Worm (Caenorhabditis elegans): ENCODE measurements around the gene fbxb-74.

Gene fbxb-74

DNA sequence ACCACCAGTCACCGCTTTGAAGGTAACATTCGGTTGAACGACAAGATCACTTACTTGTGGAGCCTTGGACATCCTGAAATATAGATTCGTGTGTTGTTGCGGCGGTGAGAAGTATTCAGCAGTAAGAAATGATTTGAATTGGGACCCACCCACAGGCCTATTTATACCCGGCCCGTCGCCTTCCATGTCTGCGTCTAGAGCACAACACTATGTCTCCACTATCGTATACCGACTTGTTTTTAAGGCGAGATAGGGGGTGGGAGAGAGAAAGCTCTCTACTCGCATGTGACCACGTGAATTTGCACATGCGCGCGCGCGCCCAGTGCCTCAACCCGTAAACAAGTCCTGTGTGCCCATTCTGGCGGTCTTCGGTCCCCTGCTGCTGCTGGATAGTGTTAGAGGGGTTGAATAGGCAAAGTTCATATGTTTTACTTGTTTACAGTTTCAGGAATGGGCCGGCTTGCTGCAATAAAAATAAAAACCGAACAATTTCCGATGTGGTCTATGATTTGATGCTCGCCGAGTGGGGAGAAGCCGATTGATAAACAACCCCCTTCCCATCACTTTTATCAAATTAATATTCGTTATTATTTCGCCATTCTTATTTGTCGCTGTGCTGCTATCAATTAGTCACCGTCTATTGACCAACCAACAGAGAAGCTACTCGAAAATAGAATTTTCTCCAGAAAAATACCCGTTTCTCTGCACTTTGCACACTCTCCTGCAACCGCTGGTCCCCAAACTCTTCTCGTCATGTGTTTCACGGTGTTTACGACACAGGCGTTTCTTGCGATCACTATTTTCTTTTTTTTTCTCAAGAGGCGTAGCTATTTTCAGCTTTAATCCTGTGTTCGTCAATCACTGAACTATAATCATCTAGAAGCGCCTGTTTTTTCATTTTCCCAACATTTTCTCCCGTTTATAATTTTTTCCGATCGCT lies 30.9 kb upstream of the fbxb-74 start (continued):
- TF ChIP-seq tlp-1 (tag; optimal IDR thresholded peaks at IDR 0.05) = no peak
- TF ChIP-seq lir-3 (tag; optimal IDR thresholded peaks at IDR 0.05; ENCODE audit: poor library complexity) = peak; percentile 31
- TF ChIP-seq nhr-76 (tag; optimal IDR thresholded peaks at IDR 0.05) = no peak
- TF ChIP-seq ztf-4 (tag; optimal IDR thresholded peaks at IDR 0.05) = peak; percentile 55
- no peak for TF ChIP-seq blmp-1 (tag; optimal IDR thresholded peaks at IDR 0.05)
- TF ChIP-seq swsn-7 (tag; optimal IDR thresholded peaks at IDR 0.05) = peak; percentile 64
- no peak for TF ChIP-seq F16B12.6 (tag; optimal IDR thresholded peaks at IDR 0.05)
- peak; percentile 30 for TF ChIP-seq xbp-1 (tag; optimal IDR thresholded peaks at IDR 0.05)
- TF ChIP-seq ces-1 (GFP tag; optimal IDR thresholded peaks at IDR 0.05) = no peak
- peak; percentile 59 for TF ChIP-seq elt-2 (tag; optimal IDR thresholded peaks at IDR 0.05)
- peak; percentile 70 to 72 for TF ChIP-seq lin-35 (GFP tag; optimal IDR thresholded peaks at IDR 0.05)
- no peak for TF ChIP-seq jun-1 (tag; optimal IDR thresholded peaks at IDR 0.05)
- TF ChIP-seq mdl-1 (tag; optimal IDR thresholded peaks at IDR 0.05) = peak in 1 of 2 experiments; percentile 93
- no peak for TF ChIP-seq lin-39 (tag; optimal IDR thresholded peaks at IDR 0.05)
- TF ChIP-seq C16A3.4 (tag; optimal IDR thresholded peaks at IDR 0.05) = peak; percentile 59
- TF ChIP-seq fkh-10 (GFP tag; optimal IDR thresholded peaks at IDR 0.05) = peak; percentile 85
- TF ChIP-seq fkh-4 (tag; optimal IDR thresholded peaks at IDR 0.05; ENCODE audit: borderline replicate concordance) = no peak
- TF ChIP-seq C04F5.9 (tag; optimal IDR thresholded peaks at IDR 0.05) = no peak
- TF ChIP-seq nhr-11 (tag; optimal IDR thresholded peaks at IDR 0.05) = no peak
- peak; percentile 63 for TF ChIP-seq tbx-2 (tag; optimal IDR thresholded peaks at IDR 0.05)
- TF ChIP-seq hlh-4 (tag; optimal IDR thresholded peaks at IDR 0.05) = no peak
- TF ChIP-seq ceh-63 (GFP tag; optimal IDR thresholded peaks at IDR 0.05) = no peak
- peak; percentile 91 for TF ChIP-seq fkh-8 (tag; optimal IDR thresholded peaks at IDR 0.05)
- peak in 1 of 3 experiments; percentile 53 for TF ChIP-seq ceh-82 (tag; optimal IDR thresholded peaks at IDR 0.05)
- TF ChIP-seq dsc-1 (tag; optimal IDR thresholded peaks at IDR 0.05) = no peak
- TF ChIP-seq mef-2 (tag; optimal IDR thresholded peaks at IDR 0.05) = peak; percentile 3
- peak; percentile 39 for TF ChIP-seq mep-1 (tag; optimal IDR thresholded peaks at IDR 0.05)
- TF ChIP-seq unc-62 (GFP tag; optimal IDR thresholded peaks at IDR 0.05) = no peak
- peak; percentile 28 for TF ChIP-seq irx-1 (tag; optimal IDR thresholded peaks at IDR 0.05)
- peak; percentile 78 for TF ChIP-seq snu-23 (GFP tag; optimal IDR thresholded peaks at IDR 0.05)
- TF ChIP-seq dpl-1 (GFP tag; optimal IDR thresholded peaks at IDR 0.05) = peak; percentile 39 to 49 (median 40)
- peak; percentile 61 for TF ChIP-seq rnt-1 (tag; optimal IDR thresholded peaks at IDR 0.05)
- no peak for TF ChIP-seq sptf-1 (tag; optimal IDR thresholded peaks at IDR 0.05)
- peak; percentile 84 for TF ChIP-seq nhr-71 (tag; optimal IDR thresholded peaks at IDR 0.05)

DNA sequence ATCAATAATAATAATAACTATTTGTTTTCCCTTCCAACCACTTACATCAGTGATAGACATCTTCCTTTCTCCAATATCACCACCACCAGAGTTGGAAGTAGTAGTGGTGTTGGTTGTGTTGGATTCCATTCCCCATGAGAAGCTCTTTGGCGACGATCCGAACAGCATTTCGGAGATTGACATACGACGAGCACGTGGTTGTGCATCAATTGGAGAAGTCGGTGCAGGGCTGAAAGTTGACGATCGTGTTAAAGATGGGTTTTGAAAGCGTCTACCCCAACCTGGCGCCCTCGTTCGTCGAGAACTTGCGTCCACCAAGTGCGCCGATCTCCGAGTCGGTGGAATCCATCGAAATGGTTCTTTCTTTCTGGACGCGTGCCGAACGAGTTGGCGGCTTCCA lies 30.0 kb upstream of the fbxb-74 start:
- TF ChIP-seq efl-1 (optimal IDR thresholded peaks at IDR 0.05) = no peak
- peak in 1 of 2 experiments; percentile 86 for TF ChIP-seq efl-1 (GFP tag; optimal IDR thresholded peaks at IDR 0.05 in 1 of 2)
- no peak for TF ChIP-seq Y116A8C.19 (tag; optimal IDR thresholded peaks at IDR 0.05; ENCODE audit: borderline replicate concordance)
- no peak for TF ChIP-seq nhr-47 (tag; optimal IDR thresholded peaks at IDR 0.05)
- TF ChIP-seq nhr-28 (tag; optimal IDR thresholded peaks at IDR 0.05) = no peak
- TF ChIP-seq lin-35 (GFP tag; optimal IDR thresholded peaks at IDR 0.05) = no peak

All from whole organism, L1 larva.